Fruit fly (Drosophila melanogaster) whole organism, embryonic: ENCODE results near the gene CG7352.

Source experiments
- CG10147 ChIP-seq: fragments of 200-800 bp; sonication (Bioruptor generic); optimal IDR thresholded peaks from 2 replicates; lab custom pipeline; 2019; ENCODE audit warnings: missing biosample characterization, mild to moderate bottlenecking, missing genetic modification characterization, moderate library complexity
- CG12391 ChIP-seq: fragments of 200-800 bp; sonication (Bioruptor generic); optimal IDR thresholded peaks from 3 replicates; lab custom pipeline; 2018; ENCODE audit warnings: missing biosample characterization, mild to moderate bottlenecking, missing genetic modification characterization, moderate library complexity
- CG12659 ChIP-seq: fragments of 200-800 bp; sonication (Bioruptor generic); optimal IDR thresholded peaks from 3 replicates; lab custom pipeline; 2017; ENCODE audit warnings: mild to moderate bottlenecking, missing biosample characterization, missing genetic modification reagents, missing genetic modification characterization
- CG16813 ChIP-seq: fragments of 200-800 bp; sonication (Bioruptor generic); IDR thresholded peaks from 3 replicates; pipeline ENCODE4 v1.3.6; 2022; ENCODE audit warnings: missing biosample characterization, missing genetic modification characterization; ENCODE audit not compliant: partially characterized antibody
- CG17385 ChIP-seq: fragments of 200-800 bp; sonication (Bioruptor generic); optimal IDR thresholded peaks from 3 replicates; lab custom pipeline; 2018; ENCODE audit warnings: missing biosample characterization, mild to moderate bottlenecking, missing genetic modification characterization
- CG17829 ChIP-seq: fragments of 200-800 bp; optimal IDR thresholded peaks from 2 replicates; lab custom pipeline; 2019; ENCODE audit warnings: missing biosample characterization, mild to moderate bottlenecking, missing genetic modification characterization, moderate library complexity
- CG2120 ChIP-seq: fragments of 200-800 bp; sonication (Bioruptor generic); optimal IDR thresholded peaks from 3 replicates; lab custom pipeline; 2016; ENCODE audit warnings: missing biosample characterization, missing genetic modification characterization
- CG2129 ChIP-seq: fragments of 200-800 bp; sonication (Bioruptor generic); IDR thresholded peaks from 2 replicates; pipeline ENCODE4 v1.3.6; 2022; ENCODE audit warnings: missing biosample characterization, missing genetic modification characterization; ENCODE audit not compliant: partially characterized antibody
- CG2712 ChIP-seq: fragments of 200-800 bp; optimal IDR thresholded peaks from 3 replicates; lab custom pipeline; 2019; ENCODE audit warnings: missing biosample characterization, mild to moderate bottlenecking, missing genetic modification characterization, moderate library complexity
- CG30020 ChIP-seq: fragments of 200-800 bp; optimal IDR thresholded peaks from 2 replicates; lab custom pipeline; 2019; ENCODE audit warnings: missing biosample characterization, mild to moderate bottlenecking, missing genetic modification characterization, moderate library complexity
- CG32532 ChIP-seq: fragments of 200-800 bp; sonication (Bioruptor generic); IDR thresholded peaks from 2 replicates; pipeline ENCODE4 v1.3.6; 2022; ENCODE audit warnings: missing biosample characterization, missing genetic modification characterization
- CG34224 ChIP-seq: fragments of 200-800 bp; sonication (Bioruptor generic); IDR thresholded peaks from 3 replicates; pipeline ENCODE4 v1.3.6; 2022; ENCODE audit warnings: missing biosample characterization, missing genetic modification characterization; ENCODE audit not compliant: partially characterized antibody
- CG34376 ChIP-seq: fragments of 200-800 bp; sonication (Bioruptor generic); optimal IDR thresholded peaks from 2 replicates; lab custom pipeline; 2018; ENCODE audit warnings: missing biosample characterization, mild to moderate bottlenecking, missing genetic modification characterization
- CG3995 ChIP-seq: fragments of 200-800 bp; sonication (Bioruptor generic); optimal IDR thresholded peaks from 3 replicates; lab custom pipeline; 2016; ENCODE audit warnings: missing biosample characterization, missing genetic modification characterization
- CG42726 ChIP-seq: fragments of 200-800 bp; sonication (Bioruptor generic); IDR thresholded peaks from 2 replicates; pipeline ENCODE4 v1.3.6; 2022; ENCODE audit warnings: missing biosample characterization, missing genetic modification characterization; ENCODE audit not compliant: partially characterized antibody
- CG4617 ChIP-seq: fragments of 200-800 bp; sonication (Bioruptor generic); optimal IDR thresholded peaks from 3 replicates; lab custom pipeline; 2016; ENCODE audit warnings: missing biosample characterization, missing genetic modification characterization, borderline replicate concordance
- CG7786 ChIP-seq: fragments of 200-800 bp; sonication (Bioruptor generic); optimal IDR thresholded peaks from 2 replicates; lab custom pipeline; 2016; ENCODE audit warnings: missing biosample characterization, missing genetic modification characterization
- Doc3 ChIP-seq: fragments of 200-800 bp; sonication (Bioruptor generic); IDR thresholded peaks from 3 replicates; pipeline ENCODE4 v1.3.6; 2022; ENCODE audit warnings: missing biosample characterization, missing genetic modification characterization; ENCODE audit not compliant: partially characterized antibody
- Dp ChIP-seq: fragments of 200-800 bp; sonication (Bioruptor generic); optimal IDR thresholded peaks from 2 replicates; lab custom pipeline; 2018; ENCODE audit warnings: missing biosample characterization, mild to moderate bottlenecking, missing genetic modification characterization, moderate library complexity
- Ets97D ChIP-seq: fragments of 200-800 bp; sonication (Bioruptor generic); optimal IDR thresholded peaks from 3 replicates; lab custom pipeline; 2016; ENCODE audit warnings: missing biosample characterization, missing genetic modification characterization
- Fer1 ChIP-seq: fragments of 200-800 bp; sonication (Bioruptor generic); optimal IDR thresholded peaks from 2 replicates; lab custom pipeline; 2017; ENCODE audit warnings: missing biosample characterization, mild to moderate bottlenecking, missing genetic modification characterization
- MESR4 ChIP-seq: fragments of 200-800 bp; sonication (Bioruptor generic); optimal IDR thresholded peaks from 2 replicates; lab custom pipeline; 2018; ENCODE audit warnings: missing biosample characterization, mild to moderate bottlenecking, missing genetic modification characterization, moderate library complexity
- Opbp ChIP-seq: fragments of 200-800 bp; sonication (Bioruptor generic); IDR thresholded peaks from 3 replicates; pipeline ENCODE4 v1.3.6; 2022; ENCODE audit warnings: missing biosample characterization, missing genetic modification characterization; ENCODE audit not compliant: partially characterized antibody
- Pdp1 ChIP-seq, 2 experiments: fragments of 200-800 bp; sonication (Bioruptor generic); optimal IDR thresholded peaks; 3 replicates each; lab custom pipeline; 2016; ENCODE audit warnings: missing biosample characterization in 2 of 2, missing genetic modification characterization in 2 of 2, mild to moderate bottlenecking in 1 of 2, moderate library complexity in 1 of 2
- YL-1 ChIP-seq: fragments of 200-800 bp; sonication (Bioruptor generic); optimal IDR thresholded peaks from 3 replicates; lab custom pipeline; 2017; ENCODE audit warnings: missing biosample characterization, mild to moderate bottlenecking, missing genetic modification characterization
- amos ChIP-seq: fragments of 200-800 bp; sonication (Bioruptor generic); IDR thresholded peaks from 2 replicates; pipeline ENCODE4 v1.3.6; 2022; ENCODE audit warnings: missing biosample characterization, missing genetic modification characterization; ENCODE audit not compliant: partially characterized antibody
- ato ChIP-seq: fragments of 200-800 bp; sonication (Bioruptor generic); IDR thresholded peaks from 2 replicates; pipeline ENCODE4 v1.3.6; 2022; ENCODE audit warnings: missing biosample characterization, missing genetic modification characterization; ENCODE audit not compliant: partially characterized antibody
- bigmax ChIP-seq: fragments of 200-800 bp; sonication (Bioruptor generic); optimal IDR thresholded peaks from 2 replicates; lab custom pipeline; 2018; ENCODE audit warnings: missing biosample characterization, mild to moderate bottlenecking, missing genetic modification characterization
- bowl ChIP-seq: fragments of 200-800 bp; sonication (Bioruptor generic); IDR thresholded peaks from 2 replicates; pipeline ENCODE4 v1.3.6; 2022; ENCODE audit warnings: missing biosample characterization, missing genetic modification characterization
- hbn ChIP-seq: fragments of 200-800 bp; sonication (Bioruptor generic); IDR thresholded peaks from 2 replicates; pipeline ENCODE4 v1.3.6; 2022; ENCODE audit warnings: missing biosample characterization, missing genetic modification characterization; ENCODE audit not compliant: partially characterized antibody
- inv ChIP-seq: fragments of 200-800 bp; sonication (Bioruptor generic); IDR thresholded peaks from 2 replicates; pipeline ENCODE4 v1.3.6; 2022; ENCODE audit warnings: missing biosample characterization, missing genetic modification characterization; ENCODE audit not compliant: partially characterized antibody
- lov ChIP-seq, 2 experiments: fragments of 200-800 bp in 1 of 2; fragments of >200 bp in 1 of 2; sonication (Bioruptor generic) in 1 of 2; IDR thresholded peaks in 1 of 2; optimal IDR thresholded peaks in 1 of 2; 2 replicates in 1 of 2; 3 replicates in 1 of 2; pipeline versions ENCODE4 v1.3.6 to Lab custom; 2017 to 2022; ENCODE audit warnings: missing biosample characterization in 1 of 2, missing genetic modification characterization in 1 of 2
- mirr ChIP-seq: fragments of 200-800 bp; sonication (Bioruptor generic); optimal IDR thresholded peaks from 3 replicates; lab custom pipeline; 2018; ENCODE audit warnings: missing biosample characterization, mild to moderate bottlenecking, missing genetic modification characterization
- mld ChIP-seq: fragments of 200-800 bp; sonication (Bioruptor generic); IDR thresholded peaks from 3 replicates; pipeline ENCODE4 v1.3.6; 2022; ENCODE audit warnings: missing biosample characterization, missing genetic modification characterization; ENCODE audit not compliant: partially characterized antibody
- nerfin-1 ChIP-seq: fragments of 200-800 bp; sonication (Bioruptor generic); optimal IDR thresholded peaks from 3 replicates; lab custom pipeline; 2019; ENCODE audit warnings: missing biosample characterization, mild to moderate bottlenecking, missing genetic modification characterization, moderate library complexity
- nom ChIP-seq: fragments of 200-800 bp; sonication (Bioruptor generic); optimal IDR thresholded peaks from 2 replicates; lab custom pipeline; 2017; ENCODE audit warnings: missing biosample characterization, missing genetic modification characterization, mild to moderate bottlenecking, moderate library complexity, missing genetic modification reagents
- onecut ChIP-seq: fragments of 200-800 bp; sonication (Bioruptor generic); IDR thresholded peaks from 2 replicates; pipeline ENCODE4 v1.3.6; 2022; ENCODE audit warnings: missing biosample characterization, missing genetic modification characterization
- pb ChIP-seq: fragments of 200-800 bp; sonication (Bioruptor generic); optimal IDR thresholded peaks from 3 replicates; lab custom pipeline; 2016; ENCODE audit warnings: missing biosample characterization, missing genetic modification characterization
- phol ChIP-seq: fragments of 200-800 bp; sonication (Bioruptor generic); optimal IDR thresholded peaks from 3 replicates; lab custom pipeline; 2018; ENCODE audit warnings: missing biosample characterization, mild to moderate bottlenecking, missing genetic modification characterization, moderate library complexity
- rib ChIP-seq: fragments of 200-800 bp; sonication (Bioruptor generic); IDR thresholded peaks from 2 replicates; pipeline ENCODE4 v1.3.6; 2022; ENCODE audit warnings: missing biosample characterization, missing genetic modification characterization
- sna ChIP-seq: fragments of 200-800 bp; sonication (Bioruptor generic); IDR thresholded peaks from 2 replicates; pipeline ENCODE4 v1.3.6; 2022; ENCODE audit warnings: missing biosample characterization, missing genetic modification characterization; ENCODE audit not compliant: partially characterized antibody
- sqz ChIP-seq: fragments of 200-800 bp; sonication (Bioruptor generic); optimal IDR thresholded peaks from 3 replicates; lab custom pipeline; 2018; ENCODE audit warnings: missing biosample characterization, mild to moderate bottlenecking, missing genetic modification characterization
- sug ChIP-seq: fragments of 200-800 bp; optimal IDR thresholded peaks from 2 replicates; lab custom pipeline; 2019; ENCODE audit warnings: missing biosample characterization, mild to moderate bottlenecking, missing genetic modification characterization, moderate library complexity
- tin ChIP-seq: fragments of 200-800 bp; sonication (Bioruptor generic); optimal IDR thresholded peaks from 3 replicates; lab custom pipeline; 2016; ENCODE audit warnings: missing biosample characterization, missing genetic modification characterization
- tna ChIP-seq: fragments of 200-800 bp; sonication (Bioruptor generic); IDR thresholded peaks from 2 replicates; pipeline ENCODE4 v1.3.6; 2022; ENCODE audit warnings: missing biosample characterization, missing genetic modification characterization; ENCODE audit not compliant: partially characterized antibody
- unc-4 ChIP-seq: fragments of 200-800 bp; sonication (Bioruptor generic); IDR thresholded peaks from 2 replicates; pipeline ENCODE4 v1.3.6; 2022; ENCODE audit warnings: missing biosample characterization, missing genetic modification characterization; ENCODE audit not compliant: partially characterized antibody

CG7352 gene

dm6 chr3R:8340675-8341275 is 6.6 kb upstream of the CG7352 start, which contains the start of the genes COX7A and Arl2 (continued):
- TF ChIP-seq mld (GFP tag; lab: Robert Waterston, UW) (peak; percentile 93), Ets97D (peak; percentile 60), ato (GFP tag; lab: Robert Waterston, UW) (peak; percentile 96), CG7786 (no peak), nom (GFP tag; lab: Kevin White, UChicago) (peak; percentile 23), CG30020 (tag; lab: Kevin White, UChicago) (peak; percentile 42), mirr (GFP tag; lab: Kevin White, UChicago) (no peak), YL-1 (GFP tag; lab: Kevin White, UChicago) (peak; percentile 96), bowl (GFP tag; lab: Robert Waterston, UW) (no peak), CG4617 (GFP tag; lab: Kevin White, UChicago) (peak; percentile 88), CG2712 (tag; lab: Kevin White, UChicago) (peak; percentile 22), Fer1 (GFP tag; lab: Kevin White, UChicago) (peak; percentile 16), rib (GFP tag; lab: Robert Waterston, UW) (peak; percentile 17; the same call in 1 of the 2 replicates), phol (tag; lab: Kevin White, UChicago) (peak; percentile 27), Pdp1 (GFP tag; optimal IDR thresholded peaks at IDR 0.05; lab: Kevin White, UChicago) (peak in 1 of 2 experiments; percentile 95), Dp (peak; percentile 45), CG3995 (GFP tag; lab: Kevin White, UChicago) (peak; percentile 18), tna (GFP tag; lab: Robert Waterston, UW) (peak; percentile 91), bigmax (GFP tag; lab: Kevin White, UChicago) (peak; percentile 26), MESR4 (GFP tag; lab: Kevin White, UChicago) (peak; percentile 98), sug (tag; lab: Kevin White, UChicago) (peak; percentile 24), CG2120 (GFP tag; lab: Kevin White, UChicago) (peak; percentile 11), CG16813 (GFP tag; lab: Robert Waterston, UW) (peak; percentile 91), CG34376 (no peak), Doc3 (GFP tag; lab: Robert Waterston, UW) (peak; percentile 87), pb (no peak), sna (peak; percentile 94), hbn (GFP tag; lab: Robert Waterston, UW) (peak; percentile 95), amos (peak; percentile 96), sqz (GFP tag; lab: Kevin White, UChicago) (no peak), CG10147 (GFP tag; lab: Kevin White, UChicago) (peak; percentile 27), CG2129 (GFP tag; lab: Robert Waterston, UW) (peak; percentile 94), Opbp (GFP tag; lab: Robert Waterston, UW) (peak; percentile 98), CG17829 (tag; lab: Kevin White, UChicago) (peak; percentile 22), CG12391 (tag; lab: Kevin White, UChicago) (peak; percentile 17), unc-4 (peak; percentile 95), CG17385 (GFP tag; lab: Kevin White, UChicago) (peak; percentile 37), inv (GFP tag; lab: Robert Waterston, UW) (peak; percentile 90), lov (optimal IDR thresholded peaks at IDR 0.05; lab: Kevin White, UChicago) (no peak), lov (GFP tag; IDR thresholded peaks at IDR 0.05; lab: Robert Waterston, UW) (no peak), CG42726 (GFP tag; lab: Robert Waterston, UW) (peak; percentile 87; the same call in 1 of the 2 replicates), onecut (GFP tag; lab: Robert Waterston, UW) (0 out of 2 replicates have a peak, but pooled peaks have one; percentile 10), CG34224 (peak; percentile 97), CG32532 (GFP tag; lab: Robert Waterston, UW) (peak; percentile 47; the same call in 1 of the 2 replicates), nerfin-1 (tag; lab: Kevin White, UChicago) (peak; percentile 14), CG12659 (peak; percentile 72), tin (GFP tag; lab: Kevin White, UChicago) (no peak)
